Fruit fly (Drosophila melanogaster) whole organism, embryonic: ENCODE data around the gene Cdc6.
A peak's percentile ranks its signal among the peaks of the same experiment; 100 is the strongest.

Experiments used
- ATbp ChIP-seq: fragments of 200-800 bp; sonication (Bioruptor generic); optimal IDR thresholded peaks from 2 replicates; lab custom pipeline; 2017; ENCODE audit warnings: missing biosample characterization, mild to moderate bottlenecking, missing genetic modification characterization, missing genetic modification reagents
- CG10267 ChIP-seq: fragments of 200-800 bp; sonication (Bioruptor generic); optimal IDR thresholded peaks from 2 replicates; lab custom pipeline; 2018; ENCODE audit warnings: missing biosample characterization, mild to moderate bottlenecking, missing genetic modification characterization, moderate library complexity
- CG10274 ChIP-seq: fragments of 200-800 bp; sonication (Bioruptor generic); optimal IDR thresholded peaks from 3 replicates; lab custom pipeline; 2017; ENCODE audit warnings: missing biosample characterization, mild to moderate bottlenecking, missing genetic modification characterization
- CG10321 ChIP-seq: fragments of 200-800 bp; sonication (Bioruptor generic); IDR thresholded peaks from 2 replicates; pipeline ENCODE4 v1.3.6; 2022; ENCODE audit warnings: missing biosample characterization, missing genetic modification characterization
- CG12236 ChIP-seq: fragments of 200-800 bp; sonication (Bioruptor generic); optimal IDR thresholded peaks from 2 replicates; lab custom pipeline; 2016; ENCODE audit warnings: missing biosample characterization, missing genetic modification characterization
- CG14050 ChIP-seq: fragments of 200-800 bp; sonication (Bioruptor generic); IDR thresholded peaks from 3 replicates; pipeline ENCODE4 v1.3.6; 2022; ENCODE audit warnings: missing biosample characterization, missing genetic modification characterization
- CG17361 ChIP-seq: fragments of 200-800 bp; sonication (Bioruptor generic); IDR thresholded peaks from 3 replicates; pipeline ENCODE4 v1.3.6; 2022; ENCODE audit warnings: missing biosample characterization, missing genetic modification characterization
- CG17385 ChIP-seq: fragments of 200-800 bp; sonication (Bioruptor generic); optimal IDR thresholded peaks from 3 replicates; lab custom pipeline; 2018; ENCODE audit warnings: missing biosample characterization, mild to moderate bottlenecking, missing genetic modification characterization
- CG3838 ChIP-seq: fragments of 200-800 bp; sonication (Bioruptor generic); optimal IDR thresholded peaks from 3 replicates; lab custom pipeline; 2016; ENCODE audit warnings: missing biosample characterization, missing genetic modification characterization
- CG4360 ChIP-seq: fragments of 200-800 bp; sonication (Bioruptor generic); IDR thresholded peaks from 2 replicates; pipeline ENCODE4 v1.3.6; 2022; ENCODE audit warnings: missing biosample characterization, missing genetic modification characterization
- CG5953 ChIP-seq: fragments of 200-800 bp; sonication (Bioruptor generic); IDR thresholded peaks from 2 replicates; pipeline ENCODE4 v1.3.6; 2022; ENCODE audit warnings: missing biosample characterization, missing genetic modification characterization
- CG6683 ChIP-seq: fragments of 200-800 bp; sonication (Bioruptor generic); optimal IDR thresholded peaks from 2 replicates; lab custom pipeline; 2017; ENCODE audit warnings: missing biosample characterization, mild to moderate bottlenecking, missing genetic modification characterization, missing genetic modification reagents
- CG6765 ChIP-seq: fragments of 200-800 bp; sonication (Bioruptor generic); optimal IDR thresholded peaks from 3 replicates; lab custom pipeline; 2017; ENCODE audit warnings: missing biosample characterization, mild to moderate bottlenecking, missing genetic modification characterization
- CG7839 ChIP-seq: fragments of 200-800 bp; sonication (Bioruptor generic); optimal IDR thresholded peaks from 3 replicates; lab custom pipeline; 2018; ENCODE audit warnings: missing biosample characterization, mild to moderate bottlenecking, missing genetic modification characterization, moderate library complexity
- CG8478 ChIP-seq: fragments of >200 bp; optimal IDR thresholded peaks from 2 replicates; lab custom pipeline; 2018
- CTCF ChIP-seq: fragments of 200-800 bp; sonication (Bioruptor generic); optimal IDR thresholded peaks from 2 replicates; lab custom pipeline; 2017; ENCODE audit warnings: missing biosample characterization, mild to moderate bottlenecking, missing genetic modification characterization, moderate library complexity
- Camta ChIP-seq: fragments of 200-800 bp; sonication (Bioruptor generic); optimal IDR thresholded peaks from 2 replicates; lab custom pipeline; 2016; ENCODE audit warnings: missing biosample characterization, missing genetic modification characterization
- Dbx ChIP-seq: fragments of 200-800 bp; sonication (Bioruptor generic); IDR thresholded peaks from 3 replicates; pipeline ENCODE4 v1.3.6; 2022; ENCODE audit warnings: missing biosample characterization, missing genetic modification characterization
- ERR ChIP-seq: fragments of 200-800 bp; sonication (Bioruptor generic); optimal IDR thresholded peaks from 2 replicates; lab custom pipeline; 2016; ENCODE audit warnings: missing biosample characterization, missing genetic modification characterization
- H2.0 ChIP-seq: fragments of 200-800 bp; sonication (Bioruptor generic); IDR thresholded peaks from 2 replicates; pipeline ENCODE4 v1.3.6; 2022; ENCODE audit warnings: missing biosample characterization, missing genetic modification characterization
- Hey ChIP-seq: fragments of 200-800 bp; sonication (Bioruptor generic); optimal IDR thresholded peaks from 3 replicates; lab custom pipeline; 2018; ENCODE audit warnings: missing biosample characterization, mild to moderate bottlenecking, missing genetic modification characterization
- Lpt ChIP-seq: fragments of >200 bp; optimal IDR thresholded peaks from 2 replicates; lab custom pipeline; 2018; ENCODE audit warnings: missing biosample characterization, missing genetic modification characterization
- MBD-R2 ChIP-seq: fragments of 200-800 bp; sonication (Bioruptor generic); IDR thresholded peaks from 2 replicates; pipeline ENCODE4 v1.3.6; 2022; ENCODE audit warnings: missing biosample characterization, missing genetic modification characterization
- Med ChIP-seq: fragments of 200-800 bp; sonication (Bioruptor generic); peaks from one replicate; lab custom pipeline; 2016; ENCODE audit warnings: missing biosample characterization, missing genetic modification characterization, mild to moderate bottlenecking, inconsistent platforms, moderate library complexity
- NC2β ChIP-seq: fragments of 200-800 bp; sonication (Bioruptor generic); optimal IDR thresholded peaks from 2 replicates; lab custom pipeline; 2016; ENCODE audit warnings: missing biosample characterization, missing genetic modification characterization
- Optix ChIP-seq: fragments of 200-800 bp; sonication (Bioruptor generic); IDR thresholded peaks from 3 replicates; pipeline ENCODE4 v1.3.6; 2022; ENCODE audit warnings: missing biosample characterization, missing genetic modification characterization
- ap ChIP-seq: fragments of 200-800 bp; sonication (Bioruptor generic); IDR thresholded peaks from 2 replicates; pipeline ENCODE4 v1.3.6; 2022; ENCODE audit warnings: missing biosample characterization, missing genetic modification characterization
- crol ChIP-seq: fragments of 200-800 bp; sonication (Bioruptor generic); IDR thresholded peaks from 2 replicates; pipeline ENCODE4 v1.3.6; 2022; ENCODE audit warnings: missing biosample characterization, missing genetic modification characterization
- crp ChIP-seq, 2 experiments: fragments of 200-800 bp; sonication (Bioruptor generic); optimal IDR thresholded peaks; 2 replicates in 1 of 2; 3 replicates in 1 of 2; lab custom pipeline; 2017; ENCODE audit warnings: missing biosample characterization in 2 of 2, missing genetic modification characterization in 2 of 2, mild to moderate bottlenecking in 1 of 2, moderate library complexity in 1 of 2
- da ChIP-seq: fragments of 200-800 bp; sonication (Bioruptor generic); optimal IDR thresholded peaks from 2 replicates; lab custom pipeline; 2016; ENCODE audit warnings: missing biosample characterization, missing genetic modification characterization
- disco-r ChIP-seq: fragments of 200-800 bp; sonication (Bioruptor generic); optimal IDR thresholded peaks from 2 replicates; lab custom pipeline; 2016; ENCODE audit warnings: missing biosample characterization, missing genetic modification characterization
- dpn ChIP-seq, 2 experiments: fragments of 200-800 bp; sonication (Bioruptor generic); optimal IDR thresholded peaks; 3 replicates each; lab custom pipeline; 2016; ENCODE audit warnings: missing biosample characterization in 2 of 2, missing genetic modification characterization in 2 of 2
- gem ChIP-seq: fragments of 200-800 bp; sonication (Bioruptor generic); optimal IDR thresholded peaks from 2 replicates; lab custom pipeline; 2019; ENCODE audit warnings: missing biosample characterization, mild to moderate bottlenecking, missing genetic modification characterization, moderate library complexity
- h ChIP-seq: fragments of >200 bp; optimal IDR thresholded peaks from 2 replicates; lab custom pipeline; 2017
- hb ChIP-seq: fragments of 200-800 bp; sonication (Bioruptor generic); IDR thresholded peaks from 3 replicates; pipeline ENCODE4 v1.3.6; 2022; ENCODE audit warnings: missing biosample characterization, missing genetic modification characterization; ENCODE audit not compliant: partially characterized antibody
- hbn ChIP-seq: fragments of 200-800 bp; sonication (Bioruptor generic); IDR thresholded peaks from 2 replicates; pipeline ENCODE4 v1.3.6; 2022; ENCODE audit warnings: missing biosample characterization, missing genetic modification characterization; ENCODE audit not compliant: partially characterized antibody
- inv ChIP-seq: fragments of 200-800 bp; sonication (Bioruptor generic); IDR thresholded peaks from 2 replicates; pipeline ENCODE4 v1.3.6; 2022; ENCODE audit warnings: missing biosample characterization, missing genetic modification characterization; ENCODE audit not compliant: partially characterized antibody
- jumu ChIP-seq: fragments of 200-800 bp; sonication (Bioruptor generic); optimal IDR thresholded peaks from 3 replicates; lab custom pipeline; 2016; ENCODE audit warnings: missing biosample characterization, missing genetic modification characterization
- knrl ChIP-seq: fragments of 200-800 bp; sonication (Bioruptor generic); IDR thresholded peaks from 3 replicates; pipeline ENCODE4 v1.3.6; 2022; ENCODE audit warnings: missing biosample characterization, missing genetic modification characterization; ENCODE audit not compliant: partially characterized antibody
- odd ChIP-seq: fragments of 200-800 bp; sonication (Bioruptor generic); optimal IDR thresholded peaks from 2 replicates; lab custom pipeline; 2017; ENCODE audit warnings: missing biosample characterization, mild to moderate bottlenecking, missing genetic modification characterization
- pzg ChIP-seq: fragments of 200-800 bp; sonication (Bioruptor generic); optimal IDR thresholded peaks from 3 replicates; lab custom pipeline; 2018; ENCODE audit warnings: missing biosample characterization, mild to moderate bottlenecking, missing genetic modification characterization, moderate library complexity
- salm ChIP-seq: fragments of 200-800 bp; sonication (Bioruptor generic); optimal IDR thresholded peaks from 2 replicates; lab custom pipeline; 2018; ENCODE audit warnings: missing biosample characterization, mild to moderate bottlenecking, missing genetic modification characterization
- scrt ChIP-seq: fragments of 200-800 bp; sonication (Bioruptor generic); optimal IDR thresholded peaks from 2 replicates; lab custom pipeline; 2018; ENCODE audit warnings: missing biosample characterization, mild to moderate bottlenecking, missing genetic modification characterization, moderate library complexity
- sd ChIP-seq: fragments of 200-800 bp; sonication (Bioruptor generic); optimal IDR thresholded peaks from 3 replicates; lab custom pipeline; 2018; ENCODE audit warnings: missing biosample characterization, mild to moderate bottlenecking, missing genetic modification characterization, moderate library complexity
- sna ChIP-seq: fragments of 200-800 bp; sonication (Bioruptor generic); IDR thresholded peaks from 2 replicates; pipeline ENCODE4 v1.3.6; 2022; ENCODE audit warnings: missing biosample characterization, missing genetic modification characterization; ENCODE audit not compliant: partially characterized antibody
- sob ChIP-seq: fragments of 200-800 bp; sonication (Bioruptor generic); IDR thresholded peaks from 2 replicates; pipeline ENCODE4 v1.3.6; 2022; ENCODE audit warnings: missing biosample characterization, missing genetic modification characterization
- sr ChIP-seq: fragments of 200-800 bp; sonication (Bioruptor generic); IDR thresholded peaks from 3 replicates; pipeline ENCODE4 v1.3.6; 2022; ENCODE audit warnings: missing biosample characterization, missing genetic modification characterization
- ssp ChIP-seq: fragments of 200-800 bp; sonication (Bioruptor generic); IDR thresholded peaks from 2 replicates; pipeline ENCODE4 v1.3.6; 2022; ENCODE audit warnings: missing biosample characterization, missing genetic modification characterization
- unc-4 ChIP-seq: fragments of 200-800 bp; sonication (Bioruptor generic); IDR thresholded peaks from 2 replicates; pipeline ENCODE4 v1.3.6; 2022; ENCODE audit warnings: missing biosample characterization, missing genetic modification characterization; ENCODE audit not compliant: partially characterized antibody
- wdn ChIP-seq: fragments of 200-800 bp; sonication (Bioruptor generic); IDR thresholded peaks from 2 replicates; pipeline ENCODE4 v1.3.6; 2022; ENCODE audit warnings: missing biosample characterization, missing genetic modification characterization
- zen ChIP-seq: fragments of 200-800 bp; sonication (Bioruptor generic); optimal IDR thresholded peaks from 3 replicates; lab custom pipeline; 2018; ENCODE audit warnings: missing biosample characterization, mild to moderate bottlenecking, missing genetic modification characterization, moderate library complexity

The Cdc6 gene

DNA sequence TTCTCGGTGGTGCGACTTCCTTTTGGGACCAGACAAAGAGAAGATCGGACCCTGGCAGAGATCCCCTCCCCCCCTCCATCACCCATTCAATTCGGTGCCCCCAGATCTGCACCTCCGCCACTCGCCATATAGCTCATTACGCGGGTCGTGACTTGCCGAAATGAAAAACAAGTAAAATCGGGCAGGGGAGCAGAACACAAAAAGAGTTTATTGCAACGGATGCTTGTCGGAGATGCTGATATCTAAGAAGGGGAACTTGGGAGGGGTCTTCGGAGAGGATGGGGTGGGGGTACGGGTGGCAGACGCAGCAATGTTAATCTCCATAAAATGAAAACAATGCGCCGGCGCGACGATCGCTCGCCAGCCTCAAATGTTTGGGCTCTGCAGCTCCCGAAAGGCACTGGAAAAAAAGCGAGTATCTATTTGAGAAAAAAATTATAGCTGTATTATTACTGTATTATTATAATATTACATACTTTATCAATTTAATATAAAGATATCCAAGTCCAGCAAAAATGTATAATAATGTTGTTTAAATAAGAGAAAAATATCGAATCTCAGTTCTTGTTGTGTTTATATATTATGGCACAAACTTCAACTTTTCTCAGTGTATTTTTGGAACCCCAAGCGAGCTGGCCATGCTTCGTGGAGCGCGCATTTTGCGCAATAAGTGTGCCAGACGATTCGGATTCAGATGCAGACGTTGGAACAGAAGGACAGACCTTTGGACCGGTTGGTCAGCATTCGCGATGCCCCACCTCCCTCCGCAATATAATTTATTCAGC is 34.1 kb upstream of the Cdc6 start (continued):
- TF ChIP-seq dpn (GFP tag; optimal IDR thresholded peaks at IDR 0.05; lab: Kevin White, UChicago), result no peak
- peak; percentile 56; the same call in 2 of the 3 replicates for TF ChIP-seq CG17361 (GFP tag; lab: Robert Waterston, UW)
- TF ChIP-seq CG7839, result peak; percentile 53
- TF ChIP-seq CG10267, result peak; percentile 58
- TF ChIP-seq H2.0 (GFP tag; lab: Robert Waterston, UW), result no peak
- TF ChIP-seq Dbx (GFP tag; lab: Robert Waterston, UW), result no peak
- no peak for TF ChIP-seq scrt (GFP tag; lab: Kevin White, UChicago)
- peak; percentile 60 for TF ChIP-seq crol (GFP tag; lab: Robert Waterston, UW)
- no peak for TF ChIP-seq sr (GFP tag; lab: Robert Waterston, UW)
- TF ChIP-seq sna (GFP tag; lab: Robert Waterston, UW), result no peak
- no peak for TF ChIP-seq Optix (GFP tag; lab: Robert Waterston, UW)
- TF ChIP-seq CG8478, result no peak
- no peak for TF ChIP-seq Camta (GFP tag; lab: Kevin White, UChicago)
- TF ChIP-seq MBD-R2 (GFP tag; lab: Robert Waterston, UW), result no peak
- TF ChIP-seq wdn, result no peak
- no peak for TF ChIP-seq CTCF
- TF ChIP-seq ATbp (GFP tag; lab: Kevin White, UChicago), result peak; percentile 22
- no peak for TF ChIP-seq Hey (tag; lab: Kevin White, UChicago)
- no peak for TF ChIP-seq da
- no peak for TF ChIP-seq CG12236 (GFP tag; lab: Kevin White, UChicago)
- TF ChIP-seq hbn, result no peak
- TF ChIP-seq knrl (GFP tag; lab: Robert Waterston, UW), result no peak
- no peak for TF ChIP-seq unc-4
- TF ChIP-seq CG3838, result no peak
- no peak for TF ChIP-seq CG14050 (GFP tag; lab: Robert Waterston, UW)
- no peak for TF ChIP-seq salm (tag; lab: Kevin White, UChicago)
- 0 out of 2 replicates have a peak, but pooled peaks have one; percentile 32 for TF ChIP-seq sob (GFP tag; lab: Robert Waterston, UW)
- TF ChIP-seq Med (GFP tag; lab: Kevin White, UChicago), result no peak
- no peak for TF ChIP-seq CG4360 (GFP tag; lab: Robert Waterston, UW)
- peak; percentile 68 for TF ChIP-seq gem (tag; lab: Kevin White, UChicago)
- no peak for TF ChIP-seq NC2β (GFP tag; lab: Kevin White, UChicago)
- no peak for TF ChIP-seq CG10321 (GFP tag; lab: Robert Waterston, UW)
- peak; percentile 1 for TF ChIP-seq CG17385 (GFP tag; lab: Kevin White, UChicago)
- TF ChIP-seq CG10274 (GFP tag; lab: Kevin White, UChicago), result no peak
- TF ChIP-seq odd, result no peak
- no peak for TF ChIP-seq ssp (GFP tag; lab: Robert Waterston, UW)
- no peak for TF ChIP-seq pzg
- TF ChIP-seq h (lab: Kevin White, UChicago), result no peak
- no peak for TF ChIP-seq CG6683 (GFP tag; lab: Kevin White, UChicago)
- TF ChIP-seq CG6765 (GFP tag; lab: Kevin White, UChicago), result no peak
- no peak for TF ChIP-seq hb (GFP tag; lab: Robert Waterston, UW)
- TF ChIP-seq sd (tag; lab: Kevin White, UChicago), result no peak
- TF ChIP-seq CG5953 (GFP tag; lab: Robert Waterston, UW), result no peak
- no peak for TF ChIP-seq crp (GFP tag; optimal IDR thresholded peaks at IDR 0.05; lab: Kevin White, UChicago)
- TF ChIP-seq Lpt (GFP tag; lab: Kevin White, UChicago), result no peak
- no peak for TF ChIP-seq disco-r (GFP tag; lab: Kevin White, UChicago)
- TF ChIP-seq zen (tag; lab: Kevin White, UChicago), result no peak
- TF ChIP-seq ap (GFP tag; lab: Robert Waterston, UW), result 0 out of 2 replicates have a peak, but pooled peaks have one; percentile 6
- TF ChIP-seq inv (GFP tag; lab: Robert Waterston, UW), result no peak
- no peak for TF ChIP-seq jumu (GFP tag; lab: Kevin White, UChicago)
- TF ChIP-seq ERR (GFP tag; lab: Kevin White, UChicago), result no peak
